Worm (Caenorhabditis elegans) whole organism, late embryonic: ENCODE results near the gene B0432.7.

ENCODE experiments used
- C08G9.2 ChIP-seq: sonication (generic microtip); optimal IDR thresholded peaks from 2 replicates; lab custom pipeline; 2016; ENCODE audit warnings: mild to moderate bottlenecking, missing genetic modification characterization, moderate library complexity, missing compliant biosample characterization
- C38D4.7 ChIP-seq: fragments of 200-800 bp; sonication (Bioruptor generic); optimal IDR thresholded peaks from 2 replicates; lab custom pipeline; 2018; ENCODE audit warnings: mild to moderate bottlenecking, missing genetic modification characterization, moderate library complexity, missing compliant biosample characterization
- F13H6.1 ChIP-seq: sonication (generic microtip); optimal IDR thresholded peaks from 2 replicates; lab custom pipeline; 2016; ENCODE audit warnings: missing genetic modification characterization, missing compliant biosample characterization
- K02D7.2 ChIP-seq: sonication (generic microtip); optimal IDR thresholded peaks from 2 replicates; lab custom pipeline; 2017; ENCODE audit warnings: mild to moderate bottlenecking, missing genetic modification characterization, missing compliant biosample characterization
- Y22D7AL.16 ChIP-seq: sonication (generic microtip); optimal IDR thresholded peaks from 2 replicates; lab custom pipeline; 2016; ENCODE audit warnings: missing genetic modification characterization, missing compliant biosample characterization
- ahr-1 ChIP-seq: sonication (generic microtip); optimal IDR thresholded peaks from 2 replicates; lab custom pipeline; 2016; ENCODE audit warnings: missing genetic modification characterization, missing compliant biosample characterization
- ama-1 ChIP-seq: fragments of 150-350 bp; optimal IDR thresholded peaks from 2 replicates; lab custom pipeline; 2014
- ceh-14 ChIP-seq: sonication (generic microtip); optimal IDR thresholded peaks from 2 replicates; lab custom pipeline; 2016; ENCODE audit warnings: missing genotype, missing genetic modification characterization, missing compliant biosample characterization
- ceh-18 ChIP-seq: sonication (generic microtip); optimal IDR thresholded peaks from 2 replicates; lab custom pipeline; 2016; ENCODE audit warnings: missing genetic modification characterization, missing compliant biosample characterization
- ceh-19 ChIP-seq: fragments of 200-800 bp; sonication (Bioruptor generic); optimal IDR thresholded peaks from 2 replicates; lab custom pipeline; 2018; ENCODE audit warnings: mild to moderate bottlenecking, missing genetic modification characterization, missing compliant biosample characterization
- ceh-22 ChIP-seq: sonication (generic microtip); optimal IDR thresholded peaks from 2 replicates; lab custom pipeline; 2017; ENCODE audit warnings: missing biosample characterization, missing genetic modification characterization
- ceh-24 ChIP-seq: sonication (generic microtip); optimal IDR thresholded peaks from 2 replicates; lab custom pipeline; 2016; ENCODE audit warnings: mild to moderate bottlenecking, missing genetic modification characterization, missing compliant biosample characterization
- ceh-30 ChIP-seq: fragments of 150-350 bp; optimal IDR thresholded peaks from 2 replicates; lab custom pipeline; 2014; ENCODE audit warnings: missing biosample characterization, missing genetic modification characterization
- ceh-34 ChIP-seq: sonication (generic microtip); optimal IDR thresholded peaks from 2 replicates; lab custom pipeline; 2016; ENCODE audit warnings: mild to moderate bottlenecking, missing genetic modification characterization, missing compliant biosample characterization
- ceh-6 ChIP-seq: fragments of 200-800 bp; sonication (Bioruptor generic); optimal IDR thresholded peaks from 2 replicates; lab custom pipeline; 2018; ENCODE audit warnings: mild to moderate bottlenecking, missing genetic modification characterization, missing compliant biosample characterization
- che-1 ChIP-seq: sonication (generic microtip); optimal IDR thresholded peaks from 2 replicates; lab custom pipeline; 2016; ENCODE audit warnings: mild to moderate bottlenecking, missing genetic modification characterization, missing compliant biosample characterization
- dve-1 ChIP-seq: sonication (generic microtip); optimal IDR thresholded peaks from 2 replicates; lab custom pipeline; 2017; ENCODE audit warnings: antibody characterized with exemption, mild to moderate bottlenecking, missing genetic modification characterization, missing compliant biosample characterization
- elt-4 ChIP-seq: sonication (generic microtip); optimal IDR thresholded peaks from 2 replicates; lab custom pipeline; 2016; ENCODE audit warnings: missing genetic modification characterization, missing compliant biosample characterization
- fax-1 ChIP-seq: sonication (generic microtip); optimal IDR thresholded peaks from 2 replicates; lab custom pipeline; 2016; ENCODE audit warnings: missing genotype, missing genetic modification characterization, missing compliant biosample characterization
- fkh-10 ChIP-seq: fragments of 150-350 bp; optimal IDR thresholded peaks from 2 replicates; lab custom pipeline; 2014; ENCODE audit warnings: missing biosample characterization, missing genetic modification reagents, missing genetic modification characterization
- fkh-6 ChIP-seq: sonication (generic microtip); optimal IDR thresholded peaks from 2 replicates; lab custom pipeline; 2016; ENCODE audit warnings: missing genetic modification characterization, missing compliant biosample characterization
- gmeb-2 ChIP-seq: sonication (generic microtip); optimal IDR thresholded peaks from 2 replicates; lab custom pipeline; 2016; ENCODE audit warnings: missing genetic modification characterization, inconsistent platforms, missing compliant biosample characterization
- hlh-13 ChIP-seq: fragments of 200-800 bp; sonication (Bioruptor generic); optimal IDR thresholded peaks from 2 replicates; lab custom pipeline; 2018; ENCODE audit warnings: mild to moderate bottlenecking, missing genetic modification characterization, missing compliant biosample characterization
- hlh-15 ChIP-seq: sonication (generic microtip); optimal IDR thresholded peaks from 2 replicates; lab custom pipeline; 2016; ENCODE audit warnings: missing genetic modification characterization, missing compliant biosample characterization
- hlh-30 ChIP-seq: sonication (generic microtip); optimal IDR thresholded peaks from 2 replicates; lab custom pipeline; 2017; ENCODE audit warnings: antibody characterized with exemption, missing genetic modification characterization, missing compliant biosample characterization; ENCODE audit not compliant: insufficient read depth
- hlh-6 ChIP-seq: sonication (generic microtip); optimal IDR thresholded peaks from 2 replicates; lab custom pipeline; 2016; ENCODE audit warnings: missing genotype, missing genetic modification characterization, missing compliant biosample characterization
- lim-6 ChIP-seq: sonication (generic microtip); optimal IDR thresholded peaks from 2 replicates; lab custom pipeline; 2016; ENCODE audit warnings: missing genetic modification characterization, missing compliant biosample characterization
- madf-2 ChIP-seq: sonication (generic microtip); optimal IDR thresholded peaks from 2 replicates; lab custom pipeline; 2017; ENCODE audit warnings: missing genetic modification characterization, missing compliant biosample characterization
- mec-3 ChIP-seq: sonication (generic microtip); optimal IDR thresholded peaks from 2 replicates; lab custom pipeline; 2016; ENCODE audit warnings: borderline replicate concordance, missing genetic modification characterization, missing compliant biosample characterization
- nfya-1 ChIP-seq: sonication (generic microtip); optimal IDR thresholded peaks from 2 replicates; lab custom pipeline; 2017; ENCODE audit warnings: missing genetic modification characterization, mild to moderate bottlenecking, missing compliant biosample characterization, antibody characterized with exemption, moderate library complexity
- nhr-11 ChIP-seq: fragments of 150-350 bp; optimal IDR thresholded peaks from 2 replicates; lab custom pipeline; 2014; ENCODE audit warnings: missing biosample characterization, missing genetic modification characterization
- npax-4 ChIP-seq: sonication (generic microtip); optimal IDR thresholded peaks from 2 replicates; lab custom pipeline; 2016; ENCODE audit warnings: missing genetic modification characterization, missing compliant biosample characterization
- odd-2 ChIP-seq: sonication (generic microtip); optimal IDR thresholded peaks from 2 replicates; lab custom pipeline; 2017; ENCODE audit warnings: antibody characterized with exemption, mild to moderate bottlenecking, missing genetic modification characterization, missing compliant biosample characterization
- pag-3 ChIP-seq: sonication (generic microtip); optimal IDR thresholded peaks from 2 replicates; lab custom pipeline; 2016; ENCODE audit warnings: missing compliant biosample characterization, missing genetic modification characterization, borderline replicate concordance
- pat-9 ChIP-seq: fragments of 200-800 bp; sonication (Bioruptor generic); optimal IDR thresholded peaks from 2 replicates; lab custom pipeline; 2018; ENCODE audit warnings: mild to moderate bottlenecking, missing genetic modification characterization, moderate library complexity, missing compliant biosample characterization
- pax-1 ChIP-seq: fragments of 150-350 bp; optimal IDR thresholded peaks from 2 replicates; lab custom pipeline; 2014; ENCODE audit warnings: missing biosample characterization, missing genetic modification characterization
- pros-1 ChIP-seq: fragments of 150-350 bp; optimal IDR thresholded peaks from 2 replicates; lab custom pipeline; 2014; ENCODE audit warnings: missing biosample characterization, missing genetic modification reagents, missing genetic modification characterization
- ref-2 ChIP-seq: sonication (generic microtip); optimal IDR thresholded peaks from 2 replicates; lab custom pipeline; 2016; ENCODE audit warnings: missing genetic modification characterization, missing compliant biosample characterization
- rnt-1 ChIP-seq: sonication (generic microtip); optimal IDR thresholded peaks from 2 replicates; lab custom pipeline; 2016; ENCODE audit warnings: missing genetic modification characterization, missing compliant biosample characterization
- sdc-2 ChIP-seq: sonication (generic microtip); optimal IDR thresholded peaks from 2 replicates; lab custom pipeline; 2016; ENCODE audit warnings: missing genotype, missing genetic modification characterization, missing compliant biosample characterization
- sox-2 ChIP-seq: fragments of 200-800 bp; sonication (Bioruptor generic); IDR thresholded peaks from 2 replicates; pipeline ENCODE4 v1.3.6; 2022; ENCODE audit warnings: missing genetic modification reagents, missing genetic modification characterization, missing compliant biosample characterization
- syd-9 ChIP-seq: sonication (generic microtip); optimal IDR thresholded peaks from 2 replicates; lab custom pipeline; 2016; ENCODE audit warnings: mild to moderate bottlenecking, missing genetic modification characterization, moderate library complexity, missing compliant biosample characterization
- tbx-2 ChIP-seq: sonication (generic microtip); optimal IDR thresholded peaks from 2 replicates; lab custom pipeline; 2016; ENCODE audit warnings: missing genetic modification characterization, missing compliant biosample characterization
- tbx-7 ChIP-seq: sonication (generic microtip); optimal IDR thresholded peaks from 2 replicates; lab custom pipeline; 2016; ENCODE audit warnings: missing genotype, missing genetic modification characterization, missing compliant biosample characterization
- ttx-3 ChIP-seq: sonication (generic microtip); optimal IDR thresholded peaks from 2 replicates; lab custom pipeline; 2016; ENCODE audit warnings: missing genetic modification reagents, missing genetic modification characterization, missing compliant biosample characterization
- unc-3 ChIP-seq, 2 experiments: fragments of 200-800 bp in 1 of 2; sonication (Bioruptor generic) in 1 of 2; sonication (generic microtip) in 1 of 2; conservative IDR thresholded peaks in 1 of 2; optimal IDR thresholded peaks in 1 of 2; 2 replicates each; pipeline versions ENCODE4 v1.3.6 to Lab custom; 2016 to 2022; ENCODE audit warnings: missing compliant biosample characterization in 2 of 2, missing genetic modification characterization in 2 of 2, missing genetic modification reagents in 1 of 2
- unc-86 ChIP-seq: sonication (generic microtip); optimal IDR thresholded peaks from 2 replicates; lab custom pipeline; 2016; ENCODE audit warnings: missing genetic modification characterization, missing compliant biosample characterization
- zip-5 ChIP-seq: sonication (generic microtip); optimal IDR thresholded peaks from 2 replicates; lab custom pipeline; 2016; ENCODE audit warnings: missing genetic modification characterization, missing compliant biosample characterization
- ztf-16 ChIP-seq: sonication (generic microtip); optimal IDR thresholded peaks from 2 replicates; lab custom pipeline; 2017; ENCODE audit warnings: missing genetic modification characterization, missing compliant biosample characterization

The B0432.7 gene

ce11 chrII:217308-217707 lies 56.5 kb downstream of the B0432.7 start:
- TF ChIP-seq madf-2 (no peak), lim-6 (no peak), odd-2 (tag; lab: Kevin White, UChicago) (no peak), ama-1 (lab: Kevin White, UChicago) (no peak), K02D7.2 (tag; lab: Kevin White, UChicago) (no peak), ceh-19 (GFP tag; lab: Kevin White, UChicago) (no peak), ttx-3 (no peak), hlh-30 (tag; lab: Kevin White, UChicago) (no peak), pat-9 (tag; lab: Kevin White, UChicago) (no peak), unc-3 (GFP tag; conservative IDR thresholded peaks at IDR 0.05; lab: Robert Waterston, UW) (no peak), unc-3 (tag; optimal IDR thresholded peaks at IDR 0.05; lab: Kevin White, UChicago) (no peak), ahr-1 (tag; lab: Kevin White, UChicago) (no peak), ceh-6 (no peak), Y22D7AL.16 (tag; lab: Kevin White, UChicago) (no peak), C38D4.7 (GFP tag; lab: Kevin White, UChicago) (no peak), ztf-16 (tag; lab: Kevin White, UChicago) (no peak), pag-3 (tag; lab: Kevin White, UChicago) (no peak), che-1 (tag; lab: Kevin White, UChicago) (no peak), fax-1 (tag; lab: Kevin White, UChicago) (no peak), F13H6.1 (tag; lab: Kevin White, UChicago) (no peak), fkh-10 (no peak)

DNA sequence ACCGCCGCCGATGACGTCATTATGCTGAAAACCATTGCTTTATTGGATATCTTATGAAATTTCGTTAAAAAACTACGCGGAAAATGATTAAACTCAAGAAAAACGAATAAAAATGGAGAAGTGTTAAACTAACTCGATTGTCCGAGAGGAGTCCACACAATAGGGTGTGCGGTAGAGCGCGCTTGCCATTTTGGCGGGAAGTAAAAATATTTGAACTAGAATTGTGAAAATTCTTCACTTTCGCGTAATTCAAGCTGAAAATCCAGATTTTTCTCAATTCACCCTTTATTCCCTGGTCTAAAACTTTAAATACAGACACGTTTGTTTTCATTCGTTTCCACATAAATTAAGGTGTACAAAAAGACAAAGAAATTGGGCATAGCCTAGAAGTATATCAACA lies 57.2 kb downstream of the B0432.7 start, which contains the start of gene F48A11.4:
TSS of gene F48A11.4 (minus strand) at position 24 of the 400 bp plus-strand sequence.
- TF ChIP-seq ttx-3 (peak; percentile 32), hlh-13 (no peak), pax-1 (tag; lab: Kevin White, UChicago) (peak; percentile 45), hlh-6 (tag; lab: Kevin White, UChicago) (no peak), hlh-15 (tag; lab: Kevin White, UChicago) (no peak), pat-9 (tag; lab: Kevin White, UChicago) (peak; percentile 12), ceh-34 (peak; percentile 55), elt-4 (no peak), rnt-1 (tag; lab: Kevin White, UChicago) (peak; percentile 38), pag-3 (tag; lab: Kevin White, UChicago) (no peak), tbx-7 (tag; lab: Kevin White, UChicago) (no peak), C08G9.2 (tag; lab: Kevin White, UChicago) (peak; percentile 33), che-1 (tag; lab: Kevin White, UChicago) (peak; percentile 55), tbx-2 (tag; lab: Kevin White, UChicago) (peak; percentile 64), madf-2 (peak; percentile 16), F13H6.1 (tag; lab: Kevin White, UChicago) (peak; percentile 15), unc-86 (tag; lab: Kevin White, UChicago) (peak; percentile 2), ahr-1 (tag; lab: Kevin White, UChicago) (no peak), mec-3 (tag; lab: Kevin White, UChicago) (no peak), dve-1 (peak; percentile 64), ceh-22 (tag; lab: Kevin White, UChicago) (no peak), C38D4.7 (GFP tag; lab: Kevin White, UChicago) (no peak), ceh-30 (tag; lab: Kevin White, UChicago) (peak; percentile 89), ama-1 (lab: Kevin White, UChicago) (peak; percentile 64), sdc-2 (no peak), ceh-14 (tag; lab: Kevin White, UChicago) (no peak), npax-4 (tag; lab: Kevin White, UChicago) (no peak), nfya-1 (tag; lab: Kevin White, UChicago) (peak; percentile 73), hlh-30 (tag; lab: Kevin White, UChicago) (peak; percentile 45), ref-2 (tag; lab: Kevin White, UChicago) (peak; percentile 57), ceh-19 (GFP tag; lab: Kevin White, UChicago) (no peak), ceh-24 (tag; lab: Kevin White, UChicago) (no peak), lim-6 (no peak), pros-1 (tag; lab: Kevin White, UChicago) (no peak), fkh-6 (tag; lab: Kevin White, UChicago) (no peak), ceh-18 (tag; lab: Kevin White, UChicago) (peak; percentile 63), odd-2 (tag; lab: Kevin White, UChicago) (no peak), fax-1 (tag; lab: Kevin White, UChicago) (no peak), nhr-11 (tag; lab: Kevin White, UChicago) (no peak), sox-2 (GFP tag; lab: Robert Waterston, UW) (no peak), zip-5 (peak; percentile 10), syd-9 (no peak), gmeb-2 (tag; lab: Kevin White, UChicago) (no peak)
